Worm (Caenorhabditis elegans): ENCODE data around the gene cysl-3.

cysl-3 gene

DNA sequence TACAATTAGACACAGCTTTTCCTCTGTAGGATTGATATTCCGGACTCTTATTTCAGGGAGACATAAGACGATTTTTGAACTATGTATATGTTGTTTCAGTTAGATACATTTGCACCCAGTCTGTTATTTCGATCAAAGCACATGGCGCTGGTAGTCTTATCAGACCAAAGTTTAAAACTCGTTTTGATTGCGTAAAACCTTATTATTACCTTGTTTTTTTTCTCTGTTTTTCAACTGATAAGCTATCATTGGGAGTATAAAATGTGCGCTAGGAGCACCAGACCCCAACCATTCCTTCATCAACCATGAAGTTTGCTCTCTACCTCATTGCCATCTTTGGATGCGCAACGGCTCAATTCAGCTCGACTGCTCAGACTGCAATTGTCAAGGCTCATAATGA lies 36.4 kb upstream of the cysl-3 start, which contains the start of gene scl-12:
TSS of gene scl-12 (plus strand) at position 301 of the 400 bp plus-strand sequence.
- TF ChIP-seq mec-3 (tag; optimal IDR thresholded peaks at IDR 0.05; ENCODE audit: borderline replicate concordance), result no peak

DNA sequence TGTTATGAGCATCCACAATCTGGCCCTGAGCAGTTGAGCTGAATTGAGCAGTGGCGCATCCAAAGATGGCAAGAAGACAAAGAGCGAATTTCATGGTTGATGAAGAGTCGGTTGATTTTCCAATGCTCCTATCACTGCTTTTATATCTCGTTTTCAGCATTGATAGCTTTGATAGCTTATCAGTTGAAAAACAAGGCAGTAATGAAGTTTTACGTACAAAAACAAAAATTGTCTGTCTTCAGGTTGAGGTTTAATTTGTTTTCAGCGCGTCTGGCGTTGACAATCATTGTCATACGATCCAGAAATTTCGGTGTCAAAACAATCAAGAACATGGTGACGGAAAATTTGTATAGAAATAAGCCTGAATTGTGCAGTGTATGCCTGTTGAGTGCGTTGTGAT lies 35.6 kb upstream of the cysl-3 start, which contains the start of gene scl-13:
TSS of gene scl-13 (minus strand) at position 101 of the 400 bp plus-strand sequence.
- TF ChIP-seq pha-2 (tag; optimal IDR thresholded peaks at IDR 0.05) (no peak), pax-1 (tag; optimal IDR thresholded peaks at IDR 0.05) (no peak), ceh-30 (tag; optimal IDR thresholded peaks at IDR 0.05) (no peak), sox-2 (GFP tag; IDR thresholded peaks at IDR 0.05) (no peak)

DNA sequence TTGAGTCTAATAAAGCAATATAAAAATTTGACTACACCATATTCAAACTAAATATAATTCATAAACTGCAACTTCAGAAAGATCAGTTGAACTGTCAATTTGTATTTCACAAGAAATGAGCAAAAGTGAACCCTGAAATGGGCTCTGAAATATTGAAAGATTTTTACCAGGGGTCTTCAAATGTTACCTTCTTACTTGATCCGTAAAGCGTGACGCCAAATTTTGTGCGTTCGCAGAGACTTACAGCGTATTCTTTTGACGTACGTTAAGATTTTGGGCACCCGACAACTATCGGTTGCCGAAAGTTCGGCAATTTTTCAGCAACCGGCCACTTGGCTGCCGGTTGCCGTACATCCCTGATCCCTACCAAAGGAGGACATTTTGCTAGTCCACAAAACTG lies 34.1 kb upstream of the cysl-3 start:
- TF ChIP-seq rnt-1 (tag; optimal IDR thresholded peaks at IDR 0.05) (no peak), fkh-10 (GFP tag; optimal IDR thresholded peaks at IDR 0.05) (no peak), C38D4.7 (GFP tag; optimal IDR thresholded peaks at IDR 0.05) (no peak), fax-1 (tag; optimal IDR thresholded peaks at IDR 0.05) (no peak), elt-2 (tag; optimal IDR thresholded peaks at IDR 0.05) (no peak)

DNA sequence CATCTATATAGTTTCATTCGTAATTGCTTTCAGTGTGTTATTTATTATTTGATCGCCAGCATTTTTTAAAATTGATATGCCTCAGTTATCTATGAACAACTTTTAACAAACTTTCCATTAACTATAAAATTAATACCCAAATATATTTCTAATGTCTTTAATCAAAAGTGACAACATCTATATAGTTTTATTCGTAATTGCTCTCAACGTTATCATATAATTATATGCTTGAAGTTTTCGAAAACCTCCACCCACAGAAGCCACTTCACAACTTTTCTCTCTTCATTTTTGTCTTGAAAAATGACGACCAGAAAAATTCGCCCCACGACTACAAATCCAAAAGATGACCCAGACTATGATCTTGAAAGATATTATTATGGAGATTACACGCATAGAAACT lies 32.4 kb upstream of the cysl-3 start, which contains the start of gene srw-6:
TSS of gene srw-6 (plus strand) at position 301 of the 400 bp plus-strand sequence.
- no peak for TF ChIP-seq pax-1 (tag; optimal IDR thresholded peaks at IDR 0.05)
- no peak for TF ChIP-seq che-1 (tag; optimal IDR thresholded peaks at IDR 0.05)
- TF ChIP-seq ceh-48 (tag; optimal IDR thresholded peaks at IDR 0.05), result no peak
- TF ChIP-seq ceh-14 (tag; optimal IDR thresholded peaks at IDR 0.05), result no peak
- no peak for TF ChIP-seq ceh-18 (tag; optimal IDR thresholded peaks at IDR 0.05)
- TF ChIP-seq rnt-1 (tag; optimal IDR thresholded peaks at IDR 0.05), result no peak
- TF ChIP-seq eyg-1 (tag; optimal IDR thresholded peaks at IDR 0.05), result no peak
- TF ChIP-seq C08G9.2 (tag; optimal IDR thresholded peaks at IDR 0.05), result no peak
- no peak for TF ChIP-seq lim-6 (tag; optimal IDR thresholded peaks at IDR 0.05)
- no peak for TF ChIP-seq dmd-4 (tag; optimal IDR thresholded peaks at IDR 0.05; ENCODE audit: borderline replicate concordance)
- no peak for TF ChIP-seq fax-1 (tag; optimal IDR thresholded peaks at IDR 0.05)
- TF ChIP-seq pqm-1 (tag; optimal IDR thresholded peaks at IDR 0.05), result no peak
- no peak for TF ChIP-seq odd-2 (tag; optimal IDR thresholded peaks at IDR 0.05)
- no peak for TF ChIP-seq ceh-30 (tag; optimal IDR thresholded peaks at IDR 0.05)

DNA sequence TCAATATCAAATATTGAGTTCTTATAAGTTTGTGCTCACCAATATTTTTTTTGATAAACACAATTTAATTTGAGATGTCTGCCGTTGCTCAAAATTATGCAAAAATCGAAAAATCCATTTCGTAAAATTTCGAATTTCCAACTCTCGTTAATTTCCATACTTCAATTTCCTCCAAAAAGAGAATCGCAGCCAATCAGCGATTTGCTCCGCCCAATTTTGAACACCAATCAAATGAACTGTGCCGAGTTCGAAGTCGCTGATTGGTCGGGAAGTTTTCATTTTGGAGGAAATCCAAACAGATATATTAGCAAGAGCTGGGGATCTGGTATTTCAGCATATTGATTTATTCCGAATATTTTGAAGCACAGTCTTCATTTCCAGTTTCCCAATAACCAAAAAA lies 31.9 kb upstream of the cysl-3 start:
- no peak for TF ChIP-seq fkh-6 (tag; optimal IDR thresholded peaks at IDR 0.05)
- TF ChIP-seq nfya-1 (tag; optimal IDR thresholded peaks at IDR 0.05), result peak; percentile 56

DNA sequence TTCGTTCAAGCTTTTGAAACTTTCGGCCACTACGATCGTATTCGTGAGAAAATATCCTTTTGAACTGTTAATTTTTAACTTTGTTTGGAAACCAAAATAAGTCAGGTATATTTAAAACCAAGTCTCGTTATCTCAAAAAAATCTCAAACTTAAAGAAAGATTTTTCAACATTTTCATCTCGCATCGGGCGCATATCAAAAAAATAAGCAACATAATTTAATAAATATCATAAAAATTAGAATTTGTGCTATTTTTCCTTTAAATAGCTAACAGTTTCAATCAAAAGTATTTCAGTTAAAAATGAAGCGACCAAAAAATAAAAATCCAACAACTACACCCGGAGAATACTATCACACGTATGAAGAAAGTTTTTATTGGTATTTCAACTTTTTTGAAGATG lies 30.0 kb upstream of the cysl-3 start, which contains the start of gene srw-7:
TSS of gene srw-7 (plus strand) at position 301 of the 400 bp plus-strand sequence.
- TF ChIP-seq K02D7.2 (tag; optimal IDR thresholded peaks at IDR 0.05) (no peak), pha-4 (tag; optimal IDR thresholded peaks at IDR 0.05) (no peak), hlh-6 (tag; optimal IDR thresholded peaks at IDR 0.05) (no peak), ceh-24 (tag; optimal IDR thresholded peaks at IDR 0.05) (no peak), ama-1 (optimal IDR thresholded peaks at IDR 0.05) (no peak), hlh-30 (tag; optimal IDR thresholded peaks at IDR 0.05; ENCODE audit: insufficient read depth) (no peak), Y22D7AL.16 (tag; optimal IDR thresholded peaks at IDR 0.05) (no peak), hlh-15 (tag; optimal IDR thresholded peaks at IDR 0.05) (no peak), pag-3 (tag; optimal IDR thresholded peaks at IDR 0.05; ENCODE audit: borderline replicate concordance) (no peak), zip-5 (tag; optimal IDR thresholded peaks at IDR 0.05) (no peak), unc-55 (GFP tag; optimal IDR thresholded peaks at IDR 0.05) (no peak), ahr-1 (tag; optimal IDR thresholded peaks at IDR 0.05) (no peak), ceh-14 (tag; optimal IDR thresholded peaks at IDR 0.05) (no peak), che-1 (tag; optimal IDR thresholded peaks at IDR 0.05) (no peak), fkh-10 (GFP tag; optimal IDR thresholded peaks at IDR 0.05) (no peak)

Data from whole organism, late embryonic.